Fruit fly (Drosophila melanogaster) whole organism, embryonic: ENCODE results near the gene CG1231.

Experiments
- Asciz ChIP-seq: fragments of 200-800 bp; sonication (Bioruptor generic); optimal IDR thresholded peaks from 2 replicates; lab custom pipeline; 2017; ENCODE audit warnings: missing biosample characterization, mild to moderate bottlenecking, missing genetic modification characterization, missing genetic modification reagents
- Atf-2 ChIP-seq: fragments of 200-800 bp; sonication (Bioruptor generic); optimal IDR thresholded peaks from 2 replicates; lab custom pipeline; 2016; ENCODE audit warnings: missing biosample characterization, missing genetic modification characterization
- Atf3 ChIP-seq: fragments of 200-800 bp; sonication (Bioruptor generic); optimal IDR thresholded peaks from 3 replicates; lab custom pipeline; 2016; ENCODE audit warnings: missing biosample characterization, missing genetic modification characterization
- B-H1 ChIP-seq: fragments of 200-800 bp; sonication (Bioruptor generic); IDR thresholded peaks from 3 replicates; pipeline ENCODE4 v1.3.6; 2022; ENCODE audit warnings: missing biosample characterization, missing genetic modification characterization
- BEAF-32 ChIP-seq: fragments of 200-800 bp; sonication (Bioruptor generic); optimal IDR thresholded peaks from 3 replicates; lab custom pipeline; 2017; ENCODE audit warnings: missing biosample characterization, missing genetic modification characterization, mild to moderate bottlenecking, moderate library complexity, missing genetic modification reagents
- CG11085 ChIP-seq: fragments of 200-800 bp; sonication (Bioruptor generic); IDR thresholded peaks from 2 replicates; pipeline ENCODE4 v1.3.6; 2022; ENCODE audit warnings: missing biosample characterization, missing genetic modification characterization
- CG12744 ChIP-seq: fragments of 200-800 bp; sonication (Bioruptor generic); optimal IDR thresholded peaks from 2 replicates; lab custom pipeline; 2016; ENCODE audit warnings: missing biosample characterization, missing genetic modification characterization
- CG13775 ChIP-seq: fragments of 200-800 bp; sonication (Bioruptor generic); optimal IDR thresholded peaks from 3 replicates; lab custom pipeline; 2017; ENCODE audit warnings: missing biosample characterization, mild to moderate bottlenecking, missing genetic modification characterization
- CG13894 ChIP-seq: fragments of 200-800 bp; sonication (Bioruptor generic); optimal IDR thresholded peaks from 3 replicates; lab custom pipeline; 2018; ENCODE audit warnings: missing biosample characterization, mild to moderate bottlenecking, missing genetic modification characterization, moderate library complexity
- CG14050 ChIP-seq: fragments of 200-800 bp; sonication (Bioruptor generic); IDR thresholded peaks from 3 replicates; pipeline ENCODE4 v1.3.6; 2022; ENCODE audit warnings: missing biosample characterization, missing genetic modification characterization
- CG15073 ChIP-seq: fragments of 200-800 bp; sonication (Bioruptor generic); optimal IDR thresholded peaks from 2 replicates; lab custom pipeline; 2016; ENCODE audit warnings: missing biosample characterization, missing genetic modification characterization
- CG17912 ChIP-seq: fragments of 200-800 bp; sonication (Bioruptor generic); optimal IDR thresholded peaks from 2 replicates; lab custom pipeline; 2018; ENCODE audit warnings: missing biosample characterization, mild to moderate bottlenecking, missing genetic modification characterization
- CG1792 ChIP-seq: fragments of 200-800 bp; sonication (Bioruptor generic); optimal IDR thresholded peaks from 2 replicates; lab custom pipeline; 2016; ENCODE audit warnings: missing biosample characterization, missing genetic modification characterization
- CG18764 ChIP-seq: fragments of 200-800 bp; sonication (Bioruptor generic); optimal IDR thresholded peaks from 3 replicates; lab custom pipeline; 2016; ENCODE audit warnings: missing biosample characterization, missing genetic modification characterization
- CG2712 ChIP-seq: fragments of 200-800 bp; optimal IDR thresholded peaks from 3 replicates; lab custom pipeline; 2019; ENCODE audit warnings: missing biosample characterization, mild to moderate bottlenecking, missing genetic modification characterization, moderate library complexity
- CG4360 ChIP-seq: fragments of 200-800 bp; sonication (Bioruptor generic); IDR thresholded peaks from 2 replicates; pipeline ENCODE4 v1.3.6; 2022; ENCODE audit warnings: missing biosample characterization, missing genetic modification characterization
- CG4820 ChIP-seq: fragments of 200-800 bp; sonication (Bioruptor generic); optimal IDR thresholded peaks from 3 replicates; lab custom pipeline; 2016; ENCODE audit warnings: missing biosample characterization, missing genetic modification characterization
- CG4854 ChIP-seq: fragments of 200-800 bp; sonication (Bioruptor generic); optimal IDR thresholded peaks from 2 replicates; lab custom pipeline; 2016; ENCODE audit warnings: missing biosample characterization, missing genetic modification characterization, inconsistent platforms
- CG9817 ChIP-seq: fragments of 200-800 bp; sonication (Bioruptor generic); optimal IDR thresholded peaks from 2 replicates; lab custom pipeline; 2018; ENCODE audit warnings: missing biosample characterization, mild to moderate bottlenecking, missing genetic modification characterization, moderate library complexity
- Doc3 ChIP-seq: fragments of 200-800 bp; sonication (Bioruptor generic); IDR thresholded peaks from 3 replicates; pipeline ENCODE4 v1.3.6; 2022; ENCODE audit warnings: missing biosample characterization, missing genetic modification characterization; ENCODE audit not compliant: partially characterized antibody
- Dp ChIP-seq: fragments of 200-800 bp; sonication (Bioruptor generic); optimal IDR thresholded peaks from 2 replicates; lab custom pipeline; 2018; ENCODE audit warnings: missing biosample characterization, mild to moderate bottlenecking, missing genetic modification characterization, moderate library complexity
- Eip74EF ChIP-seq, 2 experiments: fragments of 200-800 bp in 1 of 2; fragments of >200 bp in 1 of 2; sonication (Bioruptor generic) in 1 of 2; optimal IDR thresholded peaks; 2 replicates each; lab custom pipeline; 2017 to 2019; ENCODE audit warnings: missing biosample characterization in 2 of 2, missing genetic modification characterization in 2 of 2, mild to moderate bottlenecking in 1 of 2, moderate library complexity in 1 of 2
- HmgZ ChIP-seq: fragments of 200-800 bp; sonication (Bioruptor generic); optimal IDR thresholded peaks from 2 replicates; lab custom pipeline; 2018; ENCODE audit warnings: missing biosample characterization, mild to moderate bottlenecking, missing genetic modification characterization
- Hsf ChIP-seq: fragments of 200-800 bp; sonication (Bioruptor generic); optimal IDR thresholded peaks from 3 replicates; lab custom pipeline; 2016; ENCODE audit warnings: missing biosample characterization, missing genetic modification characterization
- Max ChIP-seq: fragments of 200-800 bp; sonication (Bioruptor generic); optimal IDR thresholded peaks from 2 replicates; lab custom pipeline; 2016; ENCODE audit warnings: missing biosample characterization, mild to moderate bottlenecking, missing genetic modification characterization
- Mes4 ChIP-seq: fragments of 200-800 bp; sonication (Bioruptor generic); optimal IDR thresholded peaks from 2 replicates; lab custom pipeline; 2016; ENCODE audit warnings: missing biosample characterization, missing genetic modification characterization
- Nf-YA ChIP-seq: fragments of 200-800 bp; sonication (Bioruptor generic); IDR thresholded peaks from 2 replicates; pipeline ENCODE4 v1.3.6; 2022; ENCODE audit warnings: missing biosample characterization, missing genetic modification characterization
- Oaz ChIP-seq: fragments of 200-800 bp; sonication (Bioruptor generic); IDR thresholded peaks from 2 replicates; pipeline ENCODE4 v1.3.6; 2022; ENCODE audit warnings: missing biosample characterization, missing genetic modification characterization
- Optix ChIP-seq: fragments of 200-800 bp; sonication (Bioruptor generic); IDR thresholded peaks from 3 replicates; pipeline ENCODE4 v1.3.6; 2022; ENCODE audit warnings: missing biosample characterization, missing genetic modification characterization
- Sry-δ ChIP-seq: fragments of 200-800 bp; sonication (Bioruptor generic); optimal IDR thresholded peaks from 2 replicates; lab custom pipeline; 2016; ENCODE audit warnings: missing biosample characterization, missing genetic modification characterization
- Stat92E ChIP-seq, 3 experiments: fragments of >200 bp in 2 of 3; fragments of 200-800 bp in 1 of 3; sonication (Bioruptor generic) in 1 of 3; optimal IDR thresholded peaks; 2 replicates each; lab custom pipeline; 2017 to 2019; ENCODE audit warnings: missing biosample characterization in 3 of 3, missing genetic modification characterization in 3 of 3, mild to moderate bottlenecking in 1 of 3, moderate library complexity in 1 of 3
- cato ChIP-seq: fragments of 200-800 bp; sonication (Bioruptor generic); optimal IDR thresholded peaks from 2 replicates; lab custom pipeline; 2016; ENCODE audit warnings: missing biosample characterization, missing genetic modification characterization, borderline replicate concordance
- caup ChIP-seq: fragments of 200-800 bp; sonication (Bioruptor generic); optimal IDR thresholded peaks from 3 replicates; lab custom pipeline; 2017; ENCODE audit warnings: missing biosample characterization, mild to moderate bottlenecking, missing genetic modification characterization, moderate library complexity; ENCODE audit not compliant: severe bottlenecking
- chm ChIP-seq: fragments of 200-800 bp; sonication (Bioruptor generic); IDR thresholded peaks from 2 replicates; pipeline ENCODE4 v1.3.6; 2022; ENCODE audit warnings: missing biosample characterization, missing genetic modification characterization
- dan ChIP-seq: fragments of 200-800 bp; sonication (Bioruptor generic); IDR thresholded peaks from 2 replicates; pipeline ENCODE4 v1.3.6; 2022; ENCODE audit warnings: missing biosample characterization, missing genetic modification characterization
- dimm ChIP-seq: fragments of 200-800 bp; sonication (Bioruptor generic); IDR thresholded peaks from 2 replicates; pipeline ENCODE4 v1.3.6; 2022; ENCODE audit warnings: missing biosample characterization, missing genetic modification characterization
- fd3F ChIP-seq: fragments of 200-800 bp; sonication (Bioruptor generic); optimal IDR thresholded peaks from 2 replicates; lab custom pipeline; 2018; ENCODE audit warnings: missing biosample characterization, mild to moderate bottlenecking, missing genetic modification characterization, moderate library complexity
- grau ChIP-seq: fragments of 200-800 bp; optimal IDR thresholded peaks from 3 replicates; lab custom pipeline; 2019; ENCODE audit warnings: missing biosample characterization, mild to moderate bottlenecking, missing genetic modification characterization, moderate library complexity
- hbn ChIP-seq: fragments of 200-800 bp; sonication (Bioruptor generic); IDR thresholded peaks from 2 replicates; pipeline ENCODE4 v1.3.6; 2022; ENCODE audit warnings: missing biosample characterization, missing genetic modification characterization; ENCODE audit not compliant: partially characterized antibody
- lilli ChIP-seq: fragments of 200-800 bp; sonication (Bioruptor generic); optimal IDR thresholded peaks from 3 replicates; lab custom pipeline; 2016; ENCODE audit warnings: missing biosample characterization, missing genetic modification characterization
- lmd ChIP-seq: fragments of 200-800 bp; sonication (Bioruptor generic); IDR thresholded peaks from 2 replicates; pipeline ENCODE4 v1.3.6; 2022; ENCODE audit warnings: missing biosample characterization, missing genetic modification characterization
- mld ChIP-seq: fragments of 200-800 bp; sonication (Bioruptor generic); IDR thresholded peaks from 3 replicates; pipeline ENCODE4 v1.3.6; 2022; ENCODE audit warnings: missing biosample characterization, missing genetic modification characterization; ENCODE audit not compliant: partially characterized antibody
- nau ChIP-seq: fragments of 200-800 bp; sonication (Bioruptor generic); optimal IDR thresholded peaks from 3 replicates; lab custom pipeline; 2017; ENCODE audit warnings: missing biosample characterization, mild to moderate bottlenecking, missing genetic modification characterization, missing genetic modification reagents
- pb ChIP-seq: fragments of 200-800 bp; sonication (Bioruptor generic); optimal IDR thresholded peaks from 3 replicates; lab custom pipeline; 2016; ENCODE audit warnings: missing biosample characterization, missing genetic modification characterization
- phol ChIP-seq: fragments of 200-800 bp; sonication (Bioruptor generic); optimal IDR thresholded peaks from 3 replicates; lab custom pipeline; 2018; ENCODE audit warnings: missing biosample characterization, mild to moderate bottlenecking, missing genetic modification characterization, moderate library complexity
- pnt ChIP-seq: fragments of 200-800 bp; sonication (Bioruptor generic); optimal IDR thresholded peaks from 3 replicates; lab custom pipeline; 2016; ENCODE audit warnings: missing biosample characterization, missing genetic modification characterization
- sd ChIP-seq: fragments of 200-800 bp; sonication (Bioruptor generic); optimal IDR thresholded peaks from 3 replicates; lab custom pipeline; 2018; ENCODE audit warnings: missing biosample characterization, mild to moderate bottlenecking, missing genetic modification characterization, moderate library complexity
- slp2 ChIP-seq: fragments of 200-800 bp; sonication (Bioruptor generic); optimal IDR thresholded peaks from 2 replicates; lab custom pipeline; 2016; ENCODE audit warnings: missing biosample characterization, missing genetic modification characterization
- tap ChIP-seq: fragments of 200-800 bp; optimal IDR thresholded peaks from 3 replicates; lab custom pipeline; 2019; ENCODE audit warnings: missing biosample characterization, mild to moderate bottlenecking, missing genetic modification characterization, moderate library complexity
- twi ChIP-seq: fragments of 200-800 bp; optimal IDR thresholded peaks from 2 replicates; lab custom pipeline; 2019; ENCODE audit warnings: missing biosample characterization, mild to moderate bottlenecking, missing genetic modification characterization, moderate library complexity
- z ChIP-seq: fragments of 200-800 bp; sonication (Bioruptor generic); IDR thresholded peaks from 3 replicates; pipeline ENCODE4 v1.3.6; 2022; ENCODE audit warnings: missing biosample characterization, missing genetic modification characterization

CG1231 gene

dm6 chr3L:361201-361600 is 5.0 kb downstream of the CG1231 start, which contains the start of the genes Cdc5 and CG1233 (continued):
- no peak; the same call in 2 of the 3 replicates for TF ChIP-seq CG14050 (GFP tag; lab: Robert Waterston, UW)
- no peak for TF ChIP-seq nau
- no peak for TF ChIP-seq Stat92E (GFP tag; optimal IDR thresholded peaks at IDR 0.05; lab: Kevin White, UChicago)
- no peak for TF ChIP-seq Atf-2
- TF ChIP-seq chm (GFP tag; lab: Robert Waterston, UW): no peak
- TF ChIP-seq CG4360 (GFP tag; lab: Robert Waterston, UW): no peak
- TF ChIP-seq tap: no peak
- no peak for TF ChIP-seq CG2712
- TF ChIP-seq CG13775 (GFP tag; lab: Kevin White, UChicago): peak; percentile 64
- TF ChIP-seq pnt: no peak
- peak; percentile 15 for TF ChIP-seq Atf3 (GFP tag; lab: Kevin White, UChicago)
- TF ChIP-seq CG9817 (tag; lab: Kevin White, UChicago): no peak
- no peak for TF ChIP-seq CG4820
- 0 out of 3 replicates have a peak, but pooled peaks have one; percentile 32 for TF ChIP-seq Doc3 (GFP tag; lab: Robert Waterston, UW)
- TF ChIP-seq dimm (GFP tag; lab: Robert Waterston, UW): no peak
- peak; percentile 54 for TF ChIP-seq HmgZ (tag; lab: Kevin White, UChicago)
- TF ChIP-seq phol (tag; lab: Kevin White, UChicago): peak; percentile 80
- TF ChIP-seq hbn (GFP tag; lab: Robert Waterston, UW): peak; percentile 53; the same call in 1 of the 2 replicates
- TF ChIP-seq Nf-YA (GFP tag; lab: Robert Waterston, UW): no peak
- peak; percentile 81 for TF ChIP-seq CG1792 (GFP tag; lab: Kevin White, UChicago)
- 0 out of 3 replicates have a peak, but pooled peaks have one; percentile 8 for TF ChIP-seq Optix (GFP tag; lab: Robert Waterston, UW)
- peak; percentile 100 for TF ChIP-seq CG18764
- no peak for TF ChIP-seq B-H1 (GFP tag; lab: Robert Waterston, UW)
- no peak for TF ChIP-seq z (GFP tag; lab: Robert Waterston, UW)
- no peak for TF ChIP-seq Asciz (GFP tag; lab: Kevin White, UChicago)
- TF ChIP-seq Max (GFP tag; lab: Kevin White, UChicago): peak; percentile 37
- TF ChIP-seq cato: no peak
- no peak for TF ChIP-seq CG17912
- no peak for TF ChIP-seq mld (GFP tag; lab: Robert Waterston, UW)
- no peak for TF ChIP-seq CG13894 (tag; lab: Kevin White, UChicago)
- peak; percentile 59 for TF ChIP-seq BEAF-32
- TF ChIP-seq Oaz: no peak
- TF ChIP-seq CG15073 (GFP tag; lab: Kevin White, UChicago): no peak
- no peak for TF ChIP-seq pb
- no peak for TF ChIP-seq sd (tag; lab: Kevin White, UChicago)
- TF ChIP-seq lilli (GFP tag; lab: Kevin White, UChicago): peak; percentile 62
- TF ChIP-seq Hsf (GFP tag; lab: Kevin White, UChicago): peak; percentile 58
- peak; percentile 34 for TF ChIP-seq CG12744 (GFP tag; lab: Kevin White, UChicago)
- TF ChIP-seq twi (tag; lab: Kevin White, UChicago): no peak
- no peak for TF ChIP-seq caup (GFP tag; lab: Kevin White, UChicago)
- no peak for TF ChIP-seq CG11085
- no peak for TF ChIP-seq Eip74EF (GFP tag; optimal IDR thresholded peaks at IDR 0.05; lab: Kevin White, UChicago)
- TF ChIP-seq lmd (GFP tag; lab: Robert Waterston, UW): 0 out of 2 replicates have a peak, but pooled peaks have one; percentile 18
- TF ChIP-seq slp2 (GFP tag; lab: Kevin White, UChicago): no peak
- no peak for TF ChIP-seq dan (GFP tag; lab: Robert Waterston, UW)
- no peak for TF ChIP-seq fd3F (GFP tag; lab: Kevin White, UChicago)
- peak; percentile 81 for TF ChIP-seq Sry-δ (GFP tag; lab: Kevin White, UChicago)
- no peak for TF ChIP-seq CG4854
- peak; percentile 36 for TF ChIP-seq Dp
- no peak for TF ChIP-seq grau
- peak; percentile 31 for TF ChIP-seq Mes4
